Worm (Caenorhabditis elegans) whole organism, L4 larva: Measurements from ENCODE around the gene sdz-5.

Experiments used
- nhr-11 ChIP-seq: fragments of 150-350 bp; optimal IDR thresholded peaks from 2 replicates; lab custom pipeline; 2014; ENCODE audit warnings: missing biosample characterization, missing genetic modification characterization
- pqm-1 ChIP-seq: sonication (generic microtip); optimal IDR thresholded peaks from 2 replicates; lab custom pipeline; 2017; ENCODE audit warnings: missing biosample characterization, missing genetic modification characterization

DNA sequence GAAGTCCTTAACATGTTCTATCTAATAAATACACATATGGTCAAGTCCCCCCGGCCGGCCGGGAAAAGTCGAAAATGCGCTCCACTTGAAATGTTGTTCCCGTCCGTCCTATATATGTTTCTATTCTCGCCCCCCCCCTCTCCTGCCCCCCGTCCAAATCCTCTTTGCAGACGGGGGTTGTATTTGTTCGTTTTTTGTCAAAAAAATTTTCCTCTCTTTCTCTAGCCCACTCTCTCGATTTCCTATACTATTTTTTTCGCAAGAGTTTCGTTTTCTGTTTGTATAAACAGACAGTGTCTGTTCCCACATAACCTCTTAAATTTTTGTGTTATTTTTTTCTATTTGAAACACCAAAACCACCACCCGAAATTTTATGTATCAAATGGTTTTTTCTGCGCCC, 41.4 kb upstream of the sdz-5 start:
- TF ChIP-seq nhr-11 (tag; lab: Kevin White, UChicago) (no peak), pqm-1 (no peak)
